Fruit fly (Drosophila melanogaster): ENCODE measurements around the gene MsrA.

The MsrA gene

DNA sequence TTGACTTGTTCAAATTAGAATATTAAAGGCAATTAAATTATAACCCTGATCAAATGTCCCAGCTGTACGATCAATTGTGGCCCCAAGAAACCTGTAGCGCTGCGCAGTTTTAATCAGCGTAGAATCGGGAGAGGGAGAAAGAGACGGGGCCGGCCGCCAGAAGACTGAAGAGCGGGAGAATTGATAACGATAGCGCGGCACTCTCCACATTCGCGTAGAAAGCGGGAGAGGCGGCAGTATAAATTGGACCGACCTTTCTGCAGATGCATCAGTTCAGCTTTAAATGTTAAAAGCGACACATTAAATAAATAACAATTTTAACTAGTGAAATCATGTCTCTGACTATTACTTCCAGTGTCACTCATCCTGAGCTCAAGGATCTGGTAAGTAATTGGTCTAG is at the start of gene MsrA:
Gene MsrA, plus strand, starts transcription at position 266 of the 400 bp plus-strand sequence.
- TF ChIP-seq CG7045 (GFP tag; optimal IDR thresholded peaks at IDR 0.05) = no peak
- no peak for TF ChIP-seq pad (GFP tag; optimal IDR thresholded peaks at IDR 0.05)
- TF ChIP-seq CG11617 (GFP tag; optimal IDR thresholded peaks at IDR 0.05) = no peak
- TF ChIP-seq Crg-1 (GFP tag; optimal IDR thresholded peaks at IDR 0.05) = no peak
- no peak for TF ChIP-seq cnc (optimal IDR thresholded peaks at IDR 0.05)
- TF ChIP-seq bab1 (GFP tag; optimal IDR thresholded peaks at IDR 0.05) = peak; percentile 36
- no peak for TF ChIP-seq CG14711 (tag; optimal IDR thresholded peaks at IDR 0.05)
- no peak for TF ChIP-seq CG12768 (GFP tag; optimal IDR thresholded peaks at IDR 0.05)
- TF ChIP-seq ovo (GFP tag; optimal IDR thresholded peaks at IDR 0.05) = no peak
- TF ChIP-seq CG1620 (GFP tag; optimal IDR thresholded peaks at IDR 0.05) = no peak
- TF ChIP-seq tj (GFP tag; optimal IDR thresholded peaks at IDR 0.05) = peak; percentile 80
- peak; percentile 51 for TF ChIP-seq Mnt (GFP tag; optimal IDR thresholded peaks at IDR 0.05)
- peak; percentile 2 for TF ChIP-seq Hr96 (GFP tag; optimal IDR thresholded peaks at IDR 0.05)
- no peak for TF ChIP-seq Clk (GFP tag; optimal IDR thresholded peaks at IDR 0.05)
- peak; percentile 49 for TF ChIP-seq cic (GFP tag; optimal IDR thresholded peaks at IDR 0.05)
- peak; percentile 20 for TF ChIP-seq CG7101 (tag; optimal IDR thresholded peaks at IDR 0.05)
- TF ChIP-seq kay (GFP tag; ENCODE audit: borderline replicate concordance) = peak; percentile 31
- TF ChIP-seq toe (GFP tag; optimal IDR thresholded peaks at IDR 0.05) = no peak
- TF ChIP-seq CG33017 (tag; optimal IDR thresholded peaks at IDR 0.05) = peak; percentile 12
- TF ChIP-seq CG5204 (GFP tag; optimal IDR thresholded peaks at IDR 0.05) = no peak

DNA sequence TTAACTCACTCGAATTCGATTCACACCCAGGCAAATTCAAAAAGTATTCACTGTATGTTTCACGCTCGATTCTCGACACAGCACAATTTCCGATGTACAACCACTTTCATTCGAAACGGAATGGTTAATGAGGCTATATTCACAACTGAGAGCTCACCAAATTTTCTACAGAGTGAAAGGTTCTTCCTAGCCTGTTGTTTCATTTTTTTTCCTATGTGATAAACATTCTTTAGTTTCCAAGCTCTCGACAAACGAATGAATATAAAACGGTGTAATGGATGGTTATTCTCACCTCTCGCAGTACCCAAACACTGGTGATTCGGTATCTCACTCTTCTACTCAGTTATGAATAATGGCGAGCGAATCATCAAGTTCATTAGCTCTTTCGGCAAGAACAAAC is 36.8 kb upstream of the MsrA start, which contains the start of gene cocoon:
Gene cocoon, minus strand, starts transcription at position 101 of the 400 bp plus-strand sequence.
- TF ChIP-seq CG11617 (GFP tag; optimal IDR thresholded peaks at IDR 0.05) (no peak), tj (GFP tag; optimal IDR thresholded peaks at IDR 0.05) (no peak), ovo (GFP tag; optimal IDR thresholded peaks at IDR 0.05) (no peak), bab1 (GFP tag; optimal IDR thresholded peaks at IDR 0.05) (no peak), cic (GFP tag; optimal IDR thresholded peaks at IDR 0.05) (no peak), Crg-1 (GFP tag; optimal IDR thresholded peaks at IDR 0.05) (no peak), CG7045 (GFP tag; optimal IDR thresholded peaks at IDR 0.05) (no peak), CG1620 (GFP tag; optimal IDR thresholded peaks at IDR 0.05) (no peak), pad (GFP tag; optimal IDR thresholded peaks at IDR 0.05) (no peak), CG12768 (GFP tag; optimal IDR thresholded peaks at IDR 0.05) (no peak), Hr96 (GFP tag; optimal IDR thresholded peaks at IDR 0.05) (no peak), CG7101 (tag; optimal IDR thresholded peaks at IDR 0.05) (no peak), kay (GFP tag; ENCODE audit: borderline replicate concordance) (no peak), Mnt (GFP tag; optimal IDR thresholded peaks at IDR 0.05) (no peak), toe (GFP tag; optimal IDR thresholded peaks at IDR 0.05) (no peak), CG5204 (GFP tag; optimal IDR thresholded peaks at IDR 0.05) (no peak), Clk (GFP tag; optimal IDR thresholded peaks at IDR 0.05) (no peak), cnc (optimal IDR thresholded peaks at IDR 0.05) (no peak)

- TF ChIP-seq pad (GFP tag; optimal IDR thresholded peaks at IDR 0.05) (no peak), CG11617 (GFP tag; optimal IDR thresholded peaks at IDR 0.05) (no peak), CG33017 (tag; optimal IDR thresholded peaks at IDR 0.05) (no peak), CG14711 (tag; optimal IDR thresholded peaks at IDR 0.05) (no peak), Crg-1 (GFP tag; optimal IDR thresholded peaks at IDR 0.05) (no peak), CG1620 (GFP tag; optimal IDR thresholded peaks at IDR 0.05) (no peak), bab1 (GFP tag; optimal IDR thresholded peaks at IDR 0.05) (no peak), CG12768 (GFP tag; optimal IDR thresholded peaks at IDR 0.05) (no peak), cic (GFP tag; optimal IDR thresholded peaks at IDR 0.05) (no peak), CG7101 (tag; optimal IDR thresholded peaks at IDR 0.05) (no peak), CG5204 (GFP tag; optimal IDR thresholded peaks at IDR 0.05) (no peak)
These were observed 25.6 kb upstream of the MsrA start, which contains the start of gene Ran-like for dm6 chr3L:15485302-15485701. TSS of gene Ran-like (minus strand) at chr3L:15485402.

DNA sequence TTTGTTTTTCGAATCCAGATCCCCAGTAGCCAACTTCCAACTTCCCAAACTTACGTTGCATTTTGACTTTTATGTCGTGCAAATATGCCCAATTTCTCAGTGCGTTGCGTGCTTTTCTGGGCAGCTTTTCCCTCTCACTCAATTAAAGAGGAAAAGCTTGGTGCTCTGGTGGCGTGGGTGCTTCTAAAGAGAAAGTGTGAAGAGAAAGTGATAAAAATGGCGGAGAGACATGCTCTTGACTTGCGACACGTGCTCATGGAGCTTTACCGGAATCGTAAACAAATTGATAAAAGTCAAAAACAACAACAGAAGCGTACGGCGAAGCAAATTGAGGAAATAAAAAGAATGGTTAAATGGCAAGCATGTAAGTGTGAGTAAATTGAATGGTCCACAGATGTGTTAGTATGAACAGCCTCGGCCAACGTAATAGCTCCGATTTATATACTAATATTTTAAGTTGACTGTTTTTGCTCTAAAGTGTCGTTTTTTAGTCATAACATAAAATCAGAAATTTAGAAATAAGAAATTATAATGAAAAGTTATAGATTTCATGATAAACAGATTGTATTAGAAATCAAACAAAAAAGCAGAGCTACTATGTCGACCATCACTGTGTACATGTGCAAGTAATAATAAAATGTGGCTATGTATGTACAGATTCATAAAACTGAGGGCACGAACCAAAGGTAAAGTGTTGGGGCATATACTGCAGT is 16.8 kb upstream of the MsrA start:
- TF ChIP-seq CG5204 (GFP tag; optimal IDR thresholded peaks at IDR 0.05) (no peak), CG12768 (GFP tag; optimal IDR thresholded peaks at IDR 0.05) (no peak), CG11617 (GFP tag; optimal IDR thresholded peaks at IDR 0.05) (no peak), Clk (GFP tag; optimal IDR thresholded peaks at IDR 0.05) (no peak), Mnt (GFP tag; optimal IDR thresholded peaks at IDR 0.05) (peak; percentile 83), Crg-1 (GFP tag; optimal IDR thresholded peaks at IDR 0.05) (no peak), CG14711 (tag; optimal IDR thresholded peaks at IDR 0.05) (no peak), CG1620 (GFP tag; optimal IDR thresholded peaks at IDR 0.05) (no peak), tj (GFP tag; optimal IDR thresholded peaks at IDR 0.05) (no peak), bab1 (GFP tag; optimal IDR thresholded peaks at IDR 0.05) (no peak), ovo (GFP tag; optimal IDR thresholded peaks at IDR 0.05) (no peak), CG33017 (tag; optimal IDR thresholded peaks at IDR 0.05) (no peak), CG7045 (GFP tag; optimal IDR thresholded peaks at IDR 0.05) (no peak), Hr96 (GFP tag; optimal IDR thresholded peaks at IDR 0.05) (no peak), toe (GFP tag; optimal IDR thresholded peaks at IDR 0.05) (no peak), cic (GFP tag; optimal IDR thresholded peaks at IDR 0.05) (peak; percentile 77), CG7101 (tag; optimal IDR thresholded peaks at IDR 0.05) (no peak), pad (GFP tag; optimal IDR thresholded peaks at IDR 0.05) (no peak), cnc (optimal IDR thresholded peaks at IDR 0.05) (no peak), kay (GFP tag; ENCODE audit: borderline replicate concordance) (peak; percentile 89)

DNA sequence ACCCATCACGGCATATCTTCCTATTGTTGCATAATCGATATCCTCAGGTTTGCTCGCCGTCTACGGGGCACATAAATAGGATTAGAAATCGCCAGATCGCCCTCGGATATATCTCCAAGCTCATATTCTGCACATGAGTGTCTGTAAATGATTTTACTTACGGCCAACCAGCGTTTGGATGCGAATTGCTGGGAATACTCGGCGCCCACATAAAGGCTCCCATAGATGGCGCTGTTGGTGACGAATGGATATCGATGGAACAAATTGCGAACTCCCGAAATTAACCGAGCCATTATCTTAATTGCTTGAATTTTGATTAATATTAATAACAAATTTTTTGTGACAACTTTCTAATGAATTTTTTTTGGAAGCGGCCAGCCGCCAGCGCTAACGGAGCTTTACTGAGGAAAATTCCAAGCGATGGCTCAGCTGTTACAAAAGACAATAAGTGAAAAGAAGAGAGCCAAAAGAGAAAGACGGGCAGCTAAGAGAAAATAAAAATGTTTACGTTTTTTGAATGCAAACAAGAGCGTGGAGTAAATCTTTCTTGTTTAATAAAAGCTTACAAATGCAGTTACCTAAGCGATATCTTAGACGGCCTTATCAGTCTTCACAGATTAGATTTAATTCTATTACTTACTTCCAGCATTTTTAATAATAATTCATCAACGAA is 16.1 kb upstream of the MsrA start:
- TF ChIP-seq cnc (optimal IDR thresholded peaks at IDR 0.05) (no peak), CG14711 (tag; optimal IDR thresholded peaks at IDR 0.05) (no peak), Hr96 (GFP tag; optimal IDR thresholded peaks at IDR 0.05) (no peak), toe (GFP tag; optimal IDR thresholded peaks at IDR 0.05) (no peak), tj (GFP tag; optimal IDR thresholded peaks at IDR 0.05) (no peak), ovo (GFP tag; optimal IDR thresholded peaks at IDR 0.05) (peak; percentile 21), pad (GFP tag; optimal IDR thresholded peaks at IDR 0.05) (no peak), kay (GFP tag; ENCODE audit: borderline replicate concordance) (peak; percentile 70), CG12768 (GFP tag; optimal IDR thresholded peaks at IDR 0.05) (no peak), Mnt (GFP tag; optimal IDR thresholded peaks at IDR 0.05) (peak; percentile 1), CG33017 (tag; optimal IDR thresholded peaks at IDR 0.05) (no peak), CG5204 (GFP tag; optimal IDR thresholded peaks at IDR 0.05) (no peak), bab1 (GFP tag; optimal IDR thresholded peaks at IDR 0.05) (no peak), CG1620 (GFP tag; optimal IDR thresholded peaks at IDR 0.05) (no peak), cic (GFP tag; optimal IDR thresholded peaks at IDR 0.05) (peak; percentile 47), CG7045 (GFP tag; optimal IDR thresholded peaks at IDR 0.05) (no peak), CG11617 (GFP tag; optimal IDR thresholded peaks at IDR 0.05) (no peak)
